Worm (Caenorhabditis elegans) whole organism, L4 larva: Measurements from ENCODE around the gene C35B1.2.

ENCODE experiments used
- D1046.2 ChIP-seq: fragments of 200-800 bp; sonication (Bioruptor generic); IDR thresholded peaks from 2 replicates; pipeline ENCODE4 v1.3.6; 2022; ENCODE audit warnings: missing genetic modification characterization, missing compliant biosample characterization
- R02D3.7 ChIP-seq: fragments of 150-350 bp; sonication (generic microtip); optimal IDR thresholded peaks from 3 replicates; lab custom pipeline; 2014; ENCODE audit warnings: missing biosample characterization, missing genetic modification characterization
- T20F7.1 ChIP-seq: fragments of 200-800 bp; sonication (Bioruptor generic); optimal IDR thresholded peaks from 2 replicates; lab custom pipeline; 2018; ENCODE audit warnings: mild to moderate bottlenecking, missing genetic modification characterization, missing compliant biosample characterization
- T26A8.4 ChIP-seq: fragments of 200-800 bp; sonication (Bioruptor generic); IDR thresholded peaks from 2 replicates; pipeline ENCODE4 v1.3.6; 2022; ENCODE audit warnings: missing genetic modification characterization, missing compliant biosample characterization
- Y48G9A.11 ChIP-seq: fragments of 200-800 bp; sonication (Bioruptor generic); IDR thresholded peaks from 2 replicates; pipeline ENCODE4 v1.3.6; 2022; ENCODE audit warnings: missing genetic modification reagents, missing genetic modification characterization, missing compliant biosample characterization
- Y5F2A.4 ChIP-seq: fragments of 200-800 bp; sonication (Bioruptor generic); optimal IDR thresholded peaks from 2 replicates; lab custom pipeline; 2018; ENCODE audit warnings: mild to moderate bottlenecking, missing genetic modification characterization, missing compliant biosample characterization
- ZK546.5 ChIP-seq, 2 experiments: sonication (generic microtip); optimal IDR thresholded peaks; 2 replicates each; lab custom pipeline; 2017; ENCODE audit warnings: missing biosample characterization in 2 of 2, missing genetic modification characterization in 2 of 2
- aly-2 ChIP-seq: sonication (generic microtip); optimal IDR thresholded peaks from 2 replicates; lab custom pipeline; 2018; ENCODE audit warnings: missing biosample characterization, missing genetic modification characterization
- ama-1 ChIP-seq: fragments of 150-350 bp; optimal IDR thresholded peaks from 2 replicates; lab custom pipeline; 2014; ENCODE audit warnings: inconsistent platforms, mixed read lengths
- ceh-32 ChIP-seq: sonication (generic microtip); optimal IDR thresholded peaks from 2 replicates; lab custom pipeline; 2016; ENCODE audit warnings: mild to moderate bottlenecking, missing genetic modification characterization, missing compliant biosample characterization; ENCODE audit not compliant: poor library complexity
- ceh-62 ChIP-seq: sonication (generic microtip); optimal IDR thresholded peaks from 2 replicates; lab custom pipeline; 2017; ENCODE audit warnings: missing biosample characterization, missing genetic modification characterization
- ces-1 ChIP-seq: fragments of 150-350 bp; sonication (generic microtip); optimal IDR thresholded peaks from 4 replicates; lab custom pipeline; 2014; ENCODE audit warnings: missing biosample characterization, missing genetic modification reagents, missing genetic modification characterization
- ctbp-1 ChIP-seq: fragments of 200-800 bp; sonication (Bioruptor generic); IDR thresholded peaks from 2 replicates; pipeline ENCODE4 v1.3.6; 2022; ENCODE audit warnings: missing genetic modification reagents, missing genetic modification characterization, missing compliant biosample characterization
- daf-19 ChIP-seq: fragments of 200-800 bp; sonication (Bioruptor generic); conservative IDR thresholded peaks from 2 replicates; pipeline ENCODE4 v1.3.6; 2022; ENCODE audit warnings: missing genetic modification characterization, missing compliant biosample characterization
- daf-8 ChIP-seq: fragments of 200-800 bp; sonication (Bioruptor generic); IDR thresholded peaks from 2 replicates; pipeline ENCODE4 v1.3.6; 2022; ENCODE audit warnings: missing genetic modification characterization, missing compliant biosample characterization
- dmd-6 ChIP-seq: fragments of 200-800 bp; sonication (Bioruptor generic); IDR thresholded peaks from 2 replicates; pipeline ENCODE4 v1.3.6; 2022; ENCODE audit warnings: missing genetic modification reagents, missing genetic modification characterization, missing compliant biosample characterization
- hlh-30 ChIP-seq: sonication (generic microtip); optimal IDR thresholded peaks from 2 replicates; lab custom pipeline; 2017; ENCODE audit warnings: antibody characterized with exemption, mild to moderate bottlenecking, missing genetic modification characterization, missing compliant biosample characterization; ENCODE audit not compliant: insufficient read depth
- hmg-1.1 ChIP-seq: fragments of 200-800 bp; sonication (Bioruptor generic); IDR thresholded peaks from 2 replicates; pipeline ENCODE4 v1.3.6; 2022; ENCODE audit warnings: missing genetic modification reagents, missing genetic modification characterization, missing compliant biosample characterization
- jun-1 ChIP-seq: fragments of 150-350 bp; optimal IDR thresholded peaks from 2 replicates; lab custom pipeline; 2014; ENCODE audit warnings: missing biosample characterization, missing genetic modification reagents, missing genetic modification characterization
- lin-1 ChIP-seq: fragments of 200-800 bp; sonication (Bioruptor generic); IDR thresholded peaks from 2 replicates; pipeline ENCODE4 v1.3.6; 2022; ENCODE audit warnings: missing genetic modification reagents, missing genetic modification characterization, missing compliant biosample characterization
- lin-29 ChIP-seq: fragments of 200-800 bp; sonication (Bioruptor generic); IDR thresholded peaks from 2 replicates; pipeline ENCODE4 v1.3.6; 2022; ENCODE audit warnings: missing genetic modification reagents, missing genetic modification characterization, missing compliant biosample characterization
- lin-38 ChIP-seq: fragments of 200-800 bp; sonication (Bioruptor generic); IDR thresholded peaks from 2 replicates; pipeline ENCODE4 v1.3.6; 2022; ENCODE audit warnings: missing genetic modification reagents, missing genetic modification characterization, missing compliant biosample characterization
- lin-39 ChIP-seq: fragments of 150-350 bp; optimal IDR thresholded peaks from 2 replicates; lab custom pipeline; 2014; ENCODE audit warnings: missing biosample characterization, missing genetic modification reagents, missing genetic modification characterization
- lsy-2 ChIP-seq, 2 experiments: fragments of 150-350 bp in 1 of 2; sonication (generic microtip) in 1 of 2; optimal IDR thresholded peaks; 2 replicates each; lab custom pipeline; 2014 to 2017; ENCODE audit warnings: missing biosample characterization in 2 of 2, missing genetic modification characterization in 2 of 2
- mxl-2 ChIP-seq: fragments of 200-800 bp; sonication (Bioruptor generic); conservative IDR thresholded peaks from 2 replicates; pipeline ENCODE4 v1.3.6; 2022; ENCODE audit warnings: missing genetic modification reagents, missing genetic modification characterization, missing compliant biosample characterization
- nhr-10 ChIP-seq: fragments of 150-350 bp; optimal IDR thresholded peaks from 2 replicates; lab custom pipeline; 2014; ENCODE audit warnings: missing biosample characterization, missing genetic modification characterization
- nhr-11 ChIP-seq: fragments of 150-350 bp; optimal IDR thresholded peaks from 2 replicates; lab custom pipeline; 2014; ENCODE audit warnings: missing biosample characterization, missing genetic modification characterization
- nhr-28 ChIP-seq: fragments of 150-350 bp; optimal IDR thresholded peaks from 2 replicates; lab custom pipeline; 2014; ENCODE audit warnings: missing biosample characterization, missing genetic modification characterization
- nhr-42 ChIP-seq: fragments of 200-800 bp; sonication (Bioruptor generic); IDR thresholded peaks from 2 replicates; pipeline ENCODE4 v1.3.6; 2022; ENCODE audit warnings: missing genetic modification characterization, missing compliant biosample characterization
- nhr-48 ChIP-seq: sonication (generic microtip); optimal IDR thresholded peaks from 2 replicates; lab custom pipeline; 2016; ENCODE audit warnings: mild to moderate bottlenecking, missing genetic modification characterization, missing compliant biosample characterization
- nhr-6 ChIP-seq: fragments of 150-350 bp; optimal IDR thresholded peaks from 2 replicates; lab custom pipeline; 2014; ENCODE audit warnings: missing biosample characterization, missing genetic modification characterization
- php-3 ChIP-seq: fragments of 200-800 bp; sonication (Bioruptor generic); IDR thresholded peaks from 2 replicates; pipeline ENCODE4 v1.3.6; 2022; ENCODE audit warnings: missing genetic modification reagents, missing genetic modification characterization, missing compliant biosample characterization
- rbr-2 ChIP-seq: sonication (generic microtip); optimal IDR thresholded peaks from 2 replicates; lab custom pipeline; 2016; ENCODE audit warnings: missing genotype, missing genetic modification characterization, missing compliant biosample characterization
- saeg-2 ChIP-seq: fragments of 200-800 bp; sonication (Bioruptor generic); IDR thresholded peaks from 2 replicates; pipeline ENCODE4 v1.3.6; 2022; ENCODE audit warnings: missing genetic modification reagents, missing genetic modification characterization, missing compliant biosample characterization
- set-16 ChIP-seq: fragments of 200-800 bp; sonication (Bioruptor generic); IDR thresholded peaks from 2 replicates; pipeline ENCODE4 v1.3.6; 2022; ENCODE audit warnings: missing genetic modification reagents, missing genetic modification characterization, missing compliant biosample characterization
- skn-1 ChIP-seq: fragments of 150-350 bp; optimal IDR thresholded peaks from 2 replicates; lab custom pipeline; 2014; ENCODE audit warnings: missing biosample characterization, missing genetic modification characterization
- spr-3 ChIP-seq: fragments of 200-800 bp; sonication (Bioruptor generic); optimal IDR thresholded peaks from 2 replicates; lab custom pipeline; 2018; ENCODE audit warnings: mild to moderate bottlenecking, missing genetic modification characterization, missing compliant biosample characterization
- tag-97 ChIP-seq: fragments of 200-800 bp; sonication (Bioruptor generic); IDR thresholded peaks from 2 replicates; pipeline ENCODE4 v1.3.6; 2022; ENCODE audit warnings: missing genetic modification characterization, missing compliant biosample characterization
- unc-130 ChIP-seq: sonication (generic microtip); optimal IDR thresholded peaks from 2 replicates; lab custom pipeline; 2016; ENCODE audit warnings: missing genetic modification reagents, missing genetic modification characterization, missing compliant biosample characterization
- unc-39 ChIP-seq: sonication (generic microtip); optimal IDR thresholded peaks from 2 replicates; lab custom pipeline; 2017; ENCODE audit warnings: missing biosample characterization, missing genetic modification characterization
- zfp-3 ChIP-seq: fragments of 200-800 bp; sonication (Bioruptor generic); conservative IDR thresholded peaks from 2 replicates; pipeline ENCODE4 v1.3.6; 2022; ENCODE audit warnings: missing genetic modification reagents, missing genetic modification characterization, missing compliant biosample characterization
- zip-2 ChIP-seq: fragments of 150-350 bp; optimal IDR thresholded peaks from 2 replicates; lab custom pipeline; 2014; ENCODE audit warnings: missing biosample characterization, missing genetic modification characterization
- ztf-7 ChIP-seq: fragments of 150-350 bp; optimal IDR thresholded peaks from 2 replicates; lab custom pipeline; 2014; ENCODE audit warnings: missing biosample characterization, missing genetic modification characterization

Gene C35B1.2

ce11 chrIV:4068480-4068879 lies 17.5 kb upstream of the C35B1.2 start, which contains the start of gene fbxb-55:
fbxb-55 (plus strand) TSS chrIV:4068780.
- TF ChIP-seq T20F7.1 (no peak), daf-8 (no peak)

- TF ChIP-seq nhr-11 (tag; lab: Kevin White, UChicago) (no peak), ces-1 (GFP tag; lab: Kevin White, UChicago) (no peak)
Observed at ce11 chrIV:4070810-4071209, 15.2 kb upstream of the C35B1.2 start.

ce11 chrIV:4072027-4072426 lies 14.0 kb upstream of the C35B1.2 start, which contains the start of gene pqn-75:
pqn-75 (plus strand) TSS chrIV:4072327.
- no peak for TF ChIP-seq rbr-2
- TF ChIP-seq nhr-6 (tag; lab: Kevin White, UChicago): no peak
- TF ChIP-seq ceh-32 (tag; lab: Kevin White, UChicago): no peak
- TF ChIP-seq nhr-42: no peak
- TF ChIP-seq hmg-1.1 (GFP tag; lab: Robert Waterston, UW): no peak
- TF ChIP-seq tag-97 (GFP tag; lab: Robert Waterston, UW): no peak
- no peak for TF ChIP-seq dmd-6
- no peak for TF ChIP-seq zfp-3 (GFP tag; lab: Robert Waterston, UW)
- no peak for TF ChIP-seq unc-130 (GFP tag; lab: Kevin White, UChicago)
- TF ChIP-seq ctbp-1 (GFP tag; lab: Robert Waterston, UW): no peak
- TF ChIP-seq lin-39 (tag; lab: Kevin White, UChicago): no peak
- TF ChIP-seq saeg-2 (GFP tag; lab: Robert Waterston, UW): no peak

- no peak for TF ChIP-seq nhr-48 (tag; lab: Kevin White, UChicago)
- TF ChIP-seq jun-1 (tag; lab: Kevin White, UChicago): no peak
- no peak for TF ChIP-seq daf-19 (GFP tag; lab: Robert Waterston, UW)
- no peak for TF ChIP-seq ceh-62 (tag; lab: Kevin White, UChicago)
- TF ChIP-seq unc-39 (tag; lab: Kevin White, UChicago): no peak
- TF ChIP-seq aly-2: no peak
- no peak for TF ChIP-seq skn-1 (tag; lab: Kevin White, UChicago)
- TF ChIP-seq unc-130 (GFP tag; lab: Kevin White, UChicago): no peak
- TF ChIP-seq T26A8.4 (GFP tag; lab: Robert Waterston, UW): no peak
- TF ChIP-seq Y5F2A.4 (GFP tag; lab: Kevin White, UChicago): no peak
- TF ChIP-seq nhr-28 (tag; lab: Kevin White, UChicago): no peak
Observed at ce11 chrIV:4074610-4075009, 11.4 kb upstream of the C35B1.2 start, which contains the start of gene W03D2.9. W03D2.9 (minus strand) TSS chrIV:4074710.

ce11 chrIV:4076690-4077295 lies 9.2 kb upstream of the C35B1.2 start:
- no peak for TF ChIP-seq ama-1 (lab: Kevin White, UChicago)
- no peak for TF ChIP-seq zip-2 (tag; lab: Kevin White, UChicago)
- TF ChIP-seq set-16 (GFP tag; lab: Robert Waterston, UW): peak; percentile 97
- no peak for TF ChIP-seq nhr-10 (tag; lab: Kevin White, UChicago)
- no peak for TF ChIP-seq ceh-62 (tag; lab: Kevin White, UChicago)
- no peak for TF ChIP-seq ZK546.5 (tag; optimal IDR thresholded peaks at IDR 0.05; lab: Kevin White, UChicago)
- no peak for TF ChIP-seq Y48G9A.11

- TF ChIP-seq ama-1 (lab: Kevin White, UChicago) (no peak), mxl-2 (no peak), php-3 (GFP tag; lab: Robert Waterston, UW) (no peak), daf-8 (no peak), lin-38 (no peak), R02D3.7 (tag; lab: Kevin White, UChicago) (no peak), ces-1 (GFP tag; lab: Kevin White, UChicago) (no peak), lsy-2 (tag; optimal IDR thresholded peaks at IDR 0.05; lab: Kevin White, UChicago) (no peak), spr-3 (GFP tag; lab: Kevin White, UChicago) (no peak), lin-1 (GFP tag; lab: Robert Waterston, UW) (no peak), hlh-30 (no peak), nhr-42 (no peak), D1046.2 (GFP tag; lab: Robert Waterston, UW) (no peak), ztf-7 (tag; lab: Kevin White, UChicago) (no peak), lin-29 (GFP tag; lab: Robert Waterston, UW) (no peak)
Observed at ce11 chrIV:4078901-4079300, 7.1 kb upstream of the C35B1.2 start, which contains the start of gene C35B1.8. C35B1.8 (minus strand) TSS chrIV:4079001.
